Worm (Caenorhabditis elegans): Measurements from ENCODE around the gene C17H12.3.

Gene C17H12.3

ce11 chrIV:6751213-6751612, 44.2 kb downstream of the C17H12.3 start:
- TF ChIP-seq ceh-83 (GFP tag; optimal IDR thresholded peaks at IDR 0.05) (no peak), sptf-1 (tag; optimal IDR thresholded peaks at IDR 0.05) (no peak), snpc-4 (tag; optimal IDR thresholded peaks at IDR 0.05) (no peak), ceh-43 (GFP tag; optimal IDR thresholded peaks at IDR 0.05) (no peak), nhr-2 (tag; optimal IDR thresholded peaks at IDR 0.05) (no peak), pha-4 (tag; optimal IDR thresholded peaks at IDR 0.05) (no peak), tbx-8 (GFP tag; optimal IDR thresholded peaks at IDR 0.05) (no peak), elt-1 (tag; optimal IDR thresholded peaks at IDR 0.05; ENCODE audit: borderline replicate concordance, insufficient read depth) (no peak), ces-1 (GFP tag; optimal IDR thresholded peaks at IDR 0.05) (no peak), sem-2 (GFP tag; optimal IDR thresholded peaks at IDR 0.05) (no peak), nhr-237 (tag; optimal IDR thresholded peaks at IDR 0.05) (no peak), unc-39 (tag; optimal IDR thresholded peaks at IDR 0.05) (no peak), nhr-28 (tag; optimal IDR thresholded peaks at IDR 0.05) (no peak), blmp-1 (tag; optimal IDR thresholded peaks at IDR 0.05) (no peak)

ce11 chrIV:6750117-6750516, 45.3 kb downstream of the C17H12.3 start:
- TF ChIP-seq ham-2 (GFP tag; optimal IDR thresholded peaks at IDR 0.05) (no peak), lsy-2 (tag; optimal IDR thresholded peaks at IDR 0.05) (no peak), unc-62 (GFP tag; optimal IDR thresholded peaks at IDR 0.05) (peak; percentile 26)

- TF ChIP-seq blmp-1 (tag; optimal IDR thresholded peaks at IDR 0.05) = no peak
- TF ChIP-seq tbx-8 (GFP tag; optimal IDR thresholded peaks at IDR 0.05) = no peak
- no peak for TF ChIP-seq zip-8 (tag; optimal IDR thresholded peaks at IDR 0.05)
- TF ChIP-seq elt-1 (tag; optimal IDR thresholded peaks at IDR 0.05; ENCODE audit: borderline replicate concordance, insufficient read depth) = no peak
- TF ChIP-seq cnd-1 (tag; optimal IDR thresholded peaks at IDR 0.05) = no peak
- no peak for TF ChIP-seq nhr-12 (tag; optimal IDR thresholded peaks at IDR 0.05)
- TF ChIP-seq drap-1 (GFP tag; optimal IDR thresholded peaks at IDR 0.05) = no peak
- TF ChIP-seq M03D4.4 (tag; optimal IDR thresholded peaks at IDR 0.05) = no peak
- TF ChIP-seq flh-1 (GFP tag; optimal IDR thresholded peaks at IDR 0.05) = no peak
- no peak for TF ChIP-seq mep-1 (tag; optimal IDR thresholded peaks at IDR 0.05)
- no peak for TF ChIP-seq ceh-43 (GFP tag; optimal IDR thresholded peaks at IDR 0.05)
- no peak for TF ChIP-seq nhr-237 (tag; optimal IDR thresholded peaks at IDR 0.05)
- no peak for TF ChIP-seq pha-4 (tag; optimal IDR thresholded peaks at IDR 0.05)
- no peak for TF ChIP-seq elt-3 (tag; optimal IDR thresholded peaks at IDR 0.05)
- TF ChIP-seq nhr-76 (tag; optimal IDR thresholded peaks at IDR 0.05) = no peak
- TF ChIP-seq snpc-4 (tag; optimal IDR thresholded peaks at IDR 0.05) = no peak
- no peak for TF ChIP-seq ham-2 (GFP tag; optimal IDR thresholded peaks at IDR 0.05)
Measured at ce11 chrIV:6748491-6748890, 46.9 kb downstream of the C17H12.3 start, which contains the start of gene lin-45. Gene lin-45, minus strand, starts transcription at chrIV:6748572.

ce11 chrIV:6747652-6748051, 47.8 kb downstream of the C17H12.3 start:
- TF ChIP-seq nhr-12 (tag; optimal IDR thresholded peaks at IDR 0.05) (no peak), unc-120 (tag; optimal IDR thresholded peaks at IDR 0.05; ENCODE audit: poor library complexity, severe bottlenecking) (peak; percentile 14), nhr-76 (tag; optimal IDR thresholded peaks at IDR 0.05) (no peak), mep-1 (tag; optimal IDR thresholded peaks at IDR 0.05) (peak; percentile 5), cnd-1 (tag; optimal IDR thresholded peaks at IDR 0.05) (no peak), tbx-8 (GFP tag; optimal IDR thresholded peaks at IDR 0.05) (no peak), M03D4.4 (tag; optimal IDR thresholded peaks at IDR 0.05) (no peak), pha-4 (tag; optimal IDR thresholded peaks at IDR 0.05) (no peak)

ce11 chrIV:6747083-6747482, 48.3 kb downstream of the C17H12.3 start:
- no peak for TF ChIP-seq lin-32 (GFP tag; optimal IDR thresholded peaks at IDR 0.05)
- TF ChIP-seq ham-2 (GFP tag; optimal IDR thresholded peaks at IDR 0.05) = no peak
- TF ChIP-seq mls-2 (tag; optimal IDR thresholded peaks at IDR 0.05) = no peak
- TF ChIP-seq unc-62 (GFP tag; optimal IDR thresholded peaks at IDR 0.05) = no peak
- TF ChIP-seq unc-39 (tag; optimal IDR thresholded peaks at IDR 0.05) = no peak
- no peak for TF ChIP-seq nhr-28 (tag; optimal IDR thresholded peaks at IDR 0.05)
